Worm (Caenorhabditis elegans) whole organism, midembryonic: ENCODE results near the gene C33E10.10.

ENCODE experiments used
- med-1 ChIP-seq: sonication (generic microtip); optimal IDR thresholded peaks from 2 replicates; lab custom pipeline; 2017; ENCODE audit warnings: missing genetic modification characterization, mild to moderate bottlenecking, missing compliant biosample characterization, antibody characterized with exemption, missing genetic modification reagents; ENCODE audit not compliant: insufficient read depth
- ref-1 ChIP-seq: fragments of 200-800 bp; sonication (Bioruptor generic); conservative IDR thresholded peaks from 2 replicates; pipeline ENCODE4 v1.3.6; 2022; ENCODE audit warnings: missing genetic modification reagents, missing genetic modification characterization, missing compliant biosample characterization
- ztf-23 ChIP-seq: fragments of 200-800 bp; sonication (Bioruptor generic); IDR thresholded peaks from 2 replicates; pipeline ENCODE4 v1.3.6; 2022; ENCODE audit warnings: missing genetic modification reagents, missing genetic modification characterization, missing compliant biosample characterization

ce11 chrX:17338944-17339343 is 37.1 kb upstream of the C33E10.10 start:
- TF ChIP-seq med-1 (no peak), ref-1 (GFP tag; lab: Robert Waterston, UW) (no peak), ztf-23 (no peak)
